Worm (Caenorhabditis elegans) whole organism, young adult: ENCODE data around the gene Y69A2AR.23.
A peak's percentile ranks its signal among the peaks of the same experiment; 100 is the strongest.

Source experiments
- B0336.3 ChIP-seq: fragments of 200-800 bp; sonication (Bioruptor generic); IDR thresholded peaks from 2 replicates; pipeline ENCODE4 v1.3.6; 2022; ENCODE audit warnings: missing genetic modification characterization, missing compliant biosample characterization
- C06A6.2 ChIP-seq: fragments of 200-800 bp; sonication (Bioruptor generic); conservative IDR thresholded peaks from 2 replicates; pipeline ENCODE4 v1.3.6; 2022; ENCODE audit warnings: missing genetic modification characterization, missing compliant biosample characterization
- C17E4.6 ChIP-seq: fragments of 200-800 bp; sonication (Bioruptor generic); IDR thresholded peaks from 2 replicates; pipeline ENCODE4 v1.3.6; 2022; ENCODE audit warnings: missing genetic modification reagents, missing genetic modification characterization, missing compliant biosample characterization
- F37B4.10 ChIP-seq: fragments of 200-800 bp; sonication (Bioruptor generic); IDR thresholded peaks from 2 replicates; pipeline ENCODE4 v1.3.6; 2022; ENCODE audit warnings: missing genetic modification characterization, missing compliant biosample characterization
- T26A5.8 ChIP-seq: sonication (generic microtip); optimal IDR thresholded peaks from 2 replicates; lab custom pipeline; 2016; ENCODE audit warnings: missing genetic modification characterization, missing compliant biosample characterization
- akir-1 ChIP-seq: fragments of 200-800 bp; sonication (Bioruptor generic); optimal IDR thresholded peaks from 2 replicates; lab custom pipeline; 2018; ENCODE audit warnings: mild to moderate bottlenecking, missing genetic modification characterization, moderate library complexity, missing compliant biosample characterization
- ama-1 ChIP-seq, 3 experiments: fragments of 150-350 bp in 1 of 3; sonication (generic microtip) in 2 of 3; optimal IDR thresholded peaks; 2 replicates each; lab custom pipeline; 2014 to 2018; ENCODE audit warnings: missing biosample characterization in 2 of 3, missing genetic modification characterization in 2 of 3, missing genetic modification reagents in 2 of 3
- aptf-2 ChIP-seq: fragments of 200-800 bp; sonication (Bioruptor generic); conservative IDR thresholded peaks from 2 replicates; pipeline ENCODE4 v1.3.6; 2022; ENCODE audit warnings: missing genetic modification reagents, missing genetic modification characterization, missing compliant biosample characterization
- aptf-3 ChIP-seq: fragments of 200-800 bp; sonication (Bioruptor generic); IDR thresholded peaks from 2 replicates; pipeline ENCODE4 v1.3.6; 2022; ENCODE audit warnings: missing genetic modification characterization, missing compliant biosample characterization
- attf-3 ChIP-seq: fragments of 200-800 bp; sonication (Bioruptor generic); conservative IDR thresholded peaks from 2 replicates; pipeline ENCODE4 v1.3.6; 2022; ENCODE audit warnings: missing genetic modification reagents, missing genetic modification characterization, missing compliant biosample characterization
- attf-5 ChIP-seq: fragments of 200-800 bp; sonication (Bioruptor generic); optimal IDR thresholded peaks from 2 replicates; lab custom pipeline; 2018; ENCODE audit warnings: mild to moderate bottlenecking, missing genetic modification characterization, missing compliant biosample characterization
- attf-6 ChIP-seq: fragments of 200-800 bp; sonication (Bioruptor generic); IDR thresholded peaks from 2 replicates; pipeline ENCODE4 v1.3.6; 2022; ENCODE audit warnings: missing genetic modification reagents, missing genetic modification characterization, missing compliant biosample characterization
- bed-1 ChIP-seq: fragments of 200-800 bp; sonication (Bioruptor generic); IDR thresholded peaks from 2 replicates; pipeline ENCODE4 v1.3.6; 2022; ENCODE audit warnings: missing genetic modification reagents, missing genetic modification characterization, missing compliant biosample characterization
- ccch-3 ChIP-seq: fragments of 200-800 bp; sonication (Bioruptor generic); optimal IDR thresholded peaks from 2 replicates; lab custom pipeline; 2018; ENCODE audit warnings: mild to moderate bottlenecking, missing genetic modification characterization, missing compliant biosample characterization
- cebp-2 ChIP-seq: fragments of 200-800 bp; sonication (Bioruptor generic); IDR thresholded peaks from 2 replicates; pipeline ENCODE4 v1.3.6; 2022; ENCODE audit warnings: missing genetic modification characterization, missing compliant biosample characterization
- ceh-79 ChIP-seq: sonication (generic microtip); optimal IDR thresholded peaks from 2 replicates; lab custom pipeline; 2017; ENCODE audit warnings: mild to moderate bottlenecking, missing genetic modification characterization, missing compliant biosample characterization
- egl-18 ChIP-seq: fragments of 200-800 bp; sonication (Bioruptor generic); IDR thresholded peaks from 2 replicates; pipeline ENCODE4 v1.3.6; 2022; ENCODE audit warnings: missing genetic modification reagents, missing genetic modification characterization, missing compliant biosample characterization
- egrh-3 ChIP-seq: fragments of 200-800 bp; sonication (Bioruptor generic); IDR thresholded peaks from 2 replicates; pipeline ENCODE4 v1.3.6; 2022; ENCODE audit warnings: missing genetic modification reagents, missing genetic modification characterization, missing compliant biosample characterization
- ekl-4 ChIP-seq: fragments of 200-800 bp; sonication (Bioruptor generic); IDR thresholded peaks from 2 replicates; pipeline ENCODE4 v1.3.6; 2022; ENCODE audit warnings: missing genetic modification reagents, missing genetic modification characterization, missing compliant biosample characterization
- gei-17 ChIP-seq: fragments of 200-800 bp; sonication (Bioruptor generic); optimal IDR thresholded peaks from 2 replicates; lab custom pipeline; 2018; ENCODE audit warnings: mild to moderate bottlenecking, missing genetic modification characterization, missing compliant biosample characterization
- hlh-26 ChIP-seq: fragments of 200-800 bp; sonication (Bioruptor generic); conservative IDR thresholded peaks from 2 replicates; pipeline ENCODE4 v1.3.6; 2022; ENCODE audit warnings: missing genetic modification reagents, missing genetic modification characterization, missing compliant biosample characterization
- lag-1 ChIP-seq: fragments of 200-800 bp; sonication (Bioruptor generic); IDR thresholded peaks from 2 replicates; pipeline ENCODE4 v1.3.6; 2022; ENCODE audit warnings: missing genetic modification reagents, missing genetic modification characterization, missing compliant biosample characterization
- let-526 ChIP-seq: fragments of 200-800 bp; sonication (Bioruptor generic); IDR thresholded peaks from 2 replicates; pipeline ENCODE4 v1.3.6; 2022; ENCODE audit warnings: missing genetic modification reagents, missing genetic modification characterization, missing compliant biosample characterization
- lin-54 ChIP-seq: fragments of 200-800 bp; sonication (Bioruptor generic); optimal IDR thresholded peaks from 2 replicates; lab custom pipeline; 2018; ENCODE audit warnings: mild to moderate bottlenecking, missing genetic modification characterization, missing compliant biosample characterization
- lir-1 ChIP-seq: fragments of 200-800 bp; sonication (Bioruptor generic); conservative IDR thresholded peaks from 2 replicates; pipeline ENCODE4 v1.3.6; 2022; ENCODE audit warnings: missing genetic modification reagents, missing genetic modification characterization, missing compliant biosample characterization
- lsl-1 ChIP-seq: fragments of 200-800 bp; sonication (Bioruptor generic); optimal IDR thresholded peaks from 2 replicates; lab custom pipeline; 2018; ENCODE audit warnings: mild to moderate bottlenecking, missing genetic modification characterization, moderate library complexity, missing compliant biosample characterization
- lsy-27 ChIP-seq: sonication (generic microtip); optimal IDR thresholded peaks from 2 replicates; lab custom pipeline; 2017; ENCODE audit warnings: missing genetic modification characterization, mild to moderate bottlenecking, missing compliant biosample characterization, antibody characterized with exemption, missing genotype, borderline replicate concordance; ENCODE audit not compliant: insufficient read depth
- madf-6 ChIP-seq: fragments of 200-800 bp; sonication (Bioruptor generic); IDR thresholded peaks from 2 replicates; pipeline ENCODE4 v1.3.6; 2022; ENCODE audit warnings: missing genetic modification reagents, missing genetic modification characterization, missing compliant biosample characterization
- madf-8 ChIP-seq: fragments of 200-800 bp; sonication (Bioruptor generic); conservative IDR thresholded peaks from 2 replicates; pipeline ENCODE4 v1.3.6; 2022; ENCODE audit warnings: missing genetic modification reagents, missing genetic modification characterization, missing compliant biosample characterization
- repo-1 ChIP-seq: sonication (generic microtip); optimal IDR thresholded peaks from 2 replicates; lab custom pipeline; 2017; ENCODE audit warnings: mild to moderate bottlenecking, missing genetic modification characterization, missing compliant biosample characterization
- rpc-1 ChIP-seq, 2 experiments: fragments of 150-350 bp in 1 of 2; sonication (generic microtip) in 1 of 2; optimal IDR thresholded peaks; 2 replicates each; lab custom pipeline; 2014 to 2018; ENCODE audit warnings: missing biosample characterization in 1 of 2, missing genetic modification characterization in 1 of 2, missing genetic modification reagents in 1 of 2, missing genotype in 1 of 2
- sptf-2 ChIP-seq: fragments of 200-800 bp; sonication (Bioruptor generic); optimal IDR thresholded peaks from 2 replicates; lab custom pipeline; 2018; ENCODE audit warnings: mild to moderate bottlenecking, missing genetic modification characterization, missing compliant biosample characterization
- tbp1 ChIP-seq: fragments of 200-800 bp; sonication (Bioruptor generic); optimal IDR thresholded peaks from 2 replicates; lab custom pipeline; 2018; ENCODE audit warnings: mild to moderate bottlenecking, missing genetic modification characterization, missing compliant biosample characterization
- xnd-1 ChIP-seq: sonication (generic microtip); optimal IDR thresholded peaks from 2 replicates; lab custom pipeline; 2016; ENCODE audit warnings: missing genotype, missing genetic modification reagents, missing genetic modification characterization, missing compliant biosample characterization
- zfh-2 ChIP-seq: fragments of 200-800 bp; sonication (Bioruptor generic); conservative IDR thresholded peaks from 2 replicates; pipeline ENCODE4 v1.3.6; 2022; ENCODE audit warnings: missing genetic modification reagents, missing genetic modification characterization, missing compliant biosample characterization
- ztf-28 ChIP-seq: fragments of 200-800 bp; sonication (Bioruptor generic); IDR thresholded peaks from 2 replicates; pipeline ENCODE4 v1.3.6; 2022; ENCODE audit warnings: missing genetic modification reagents, missing genetic modification characterization, missing compliant biosample characterization

The Y69A2AR.23 gene

ce11 chrIV:2573122-2573521, 21.6 kb upstream of the Y69A2AR.23 start:
- peak; percentile 44; the same call in 1 of the 2 replicates for TF ChIP-seq egrh-3
- peak; percentile 84 for TF ChIP-seq zfh-2 (GFP tag; lab: Robert Waterston, UW)
- TF ChIP-seq aptf-3 (GFP tag; lab: Robert Waterston, UW) = no peak
- TF ChIP-seq rpc-1 (optimal IDR thresholded peaks at IDR 0.05; lab: Kevin White, UChicago) = no peak
- no peak for TF ChIP-seq rpc-1 (tag; optimal IDR thresholded peaks at IDR 0.05; lab: Kevin White, UChicago)

- no peak for TF ChIP-seq C06A6.2 (GFP tag; lab: Robert Waterston, UW)
- no peak for TF ChIP-seq repo-1 (tag; lab: Kevin White, UChicago)
- no peak for TF ChIP-seq lag-1
- no peak for TF ChIP-seq aptf-2 (GFP tag; lab: Robert Waterston, UW)
- no peak for TF ChIP-seq F37B4.10 (GFP tag; lab: Robert Waterston, UW)
- TF ChIP-seq C17E4.6 = no peak
- no peak for TF ChIP-seq sptf-2
These were observed 20.6 kb upstream of the Y69A2AR.23 start, which contains the start of gene Y69A2AR.51 for ce11 chrIV:2572107-2572506. Gene Y69A2AR.51 (plus strand): TSS chrIV:2572407.

ce11 chrIV:2568267-2568666, 16.8 kb upstream of the Y69A2AR.23 start, which contains the start of the genes Y69A2AR.25 and Y69A2AR.12:
Gene Y69A2AR.25 (minus strand): TSS chrIV:2568367.
Gene Y69A2AR.12 (plus strand): TSS chrIV:2568614.
- no peak for TF ChIP-seq akir-1 (GFP tag; lab: Kevin White, UChicago)

ce11 chrIV:2563969-2564368, 12.5 kb upstream of the Y69A2AR.23 start, which contains the start of gene Y69A2AR.24:
Gene Y69A2AR.24 (minus strand): TSS chrIV:2564069.
- no peak for TF ChIP-seq madf-8
- no peak for TF ChIP-seq B0336.3 (GFP tag; lab: Robert Waterston, UW)
- no peak for TF ChIP-seq ekl-4 (GFP tag; lab: Robert Waterston, UW)
- no peak for TF ChIP-seq bed-1
- no peak for TF ChIP-seq let-526 (GFP tag; lab: Robert Waterston, UW)
- no peak for TF ChIP-seq repo-1 (tag; lab: Kevin White, UChicago)
- no peak for TF ChIP-seq ama-1 (optimal IDR thresholded peaks at IDR 0.05; lab: Kevin White, UChicago)
- TF ChIP-seq ama-1 (GFP tag; optimal IDR thresholded peaks at IDR 0.05; lab: Kevin White, UChicago) = no peak
- no peak for TF ChIP-seq ztf-28 (GFP tag; lab: Robert Waterston, UW)
- no peak for TF ChIP-seq lsy-27 (tag; lab: Kevin White, UChicago)
- no peak for TF ChIP-seq lsl-1 (GFP tag; lab: Kevin White, UChicago)
- no peak for TF ChIP-seq xnd-1 (tag; lab: Kevin White, UChicago)
- TF ChIP-seq ccch-3 = no peak
- TF ChIP-seq lin-54 (GFP tag; lab: Kevin White, UChicago) = no peak
- no peak for TF ChIP-seq hlh-26
- no peak for TF ChIP-seq aptf-3 (GFP tag; lab: Robert Waterston, UW)
- no peak for TF ChIP-seq gei-17 (GFP tag; lab: Kevin White, UChicago)
- TF ChIP-seq, all 124 proteins: peak for 0

ce11 chrIV:2562071-2562470, 10.6 kb upstream of the Y69A2AR.23 start, which contains the start of gene Y69A2AR.50:
Gene Y69A2AR.50 (plus strand): TSS chrIV:2562371.
- TF ChIP-seq madf-6 (no peak), attf-5 (GFP tag; lab: Kevin White, UChicago) (no peak), gei-17 (GFP tag; lab: Kevin White, UChicago) (no peak), tbp1 (GFP tag; lab: Kevin White, UChicago) (no peak)

ce11 chrIV:2561358-2561757, 9.9 kb upstream of the Y69A2AR.23 start, which contains the start of gene Y69A2AR.46:
Gene Y69A2AR.46 (plus strand): TSS chrIV:2561658.
- no peak for TF ChIP-seq attf-3 (GFP tag; lab: Robert Waterston, UW)
- no peak for TF ChIP-seq ceh-79 (tag; lab: Kevin White, UChicago)
- TF ChIP-seq cebp-2 (GFP tag; lab: Robert Waterston, UW) = no peak
- TF ChIP-seq attf-6 (GFP tag; lab: Robert Waterston, UW) = no peak
- TF ChIP-seq egl-18 (GFP tag; lab: Robert Waterston, UW) = no peak
- no peak for TF ChIP-seq T26A5.8 (tag; lab: Kevin White, UChicago)
- TF ChIP-seq lir-1 (GFP tag; lab: Robert Waterston, UW) = no peak
- TF ChIP-seq, all 124 proteins: peak for 0
